Worm (Caenorhabditis elegans) whole organism, mixed stage, embryonic: ENCODE measurements around the gene slc-25A32.

Source experiments
- nhr-28 ChIP-seq: fragments of 150-350 bp; optimal IDR thresholded peaks from 2 replicates; lab custom pipeline; 2014; ENCODE audit warnings: missing biosample characterization, missing genetic modification characterization
- snpc-4 ChIP-seq: fragments of 150-350 bp; optimal IDR thresholded peaks from 2 replicates; lab custom pipeline; 2014; ENCODE audit warnings: missing biosample characterization, missing genetic modification characterization

DNA sequence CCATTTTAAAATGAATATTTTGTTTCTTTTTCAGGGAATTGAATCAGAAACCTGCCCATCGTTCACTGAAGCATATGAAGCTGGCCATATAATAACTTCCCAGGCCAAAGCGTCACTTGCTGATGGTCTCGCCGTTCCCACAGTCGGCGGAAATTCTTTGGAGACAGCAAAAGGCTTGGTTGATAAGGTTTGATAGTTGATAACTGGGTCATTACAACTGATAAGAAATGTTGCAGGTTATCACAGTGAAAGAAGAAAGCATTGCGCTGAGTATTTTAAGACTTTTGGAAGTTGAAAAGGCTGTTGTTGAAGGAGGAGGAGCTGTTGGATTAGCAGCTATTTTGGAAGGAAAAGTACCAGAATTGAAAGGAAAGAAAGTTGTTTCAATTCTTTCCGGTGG is 9.5 kb upstream of the slc-25A32 start:
- TF ChIP-seq nhr-28 (tag; lab: Kevin White, UChicago), result no peak
- no peak for TF ChIP-seq snpc-4 (tag; lab: Kevin White, UChicago)
